Fruit fly (Drosophila melanogaster): ENCODE measurements around the gene sws.

The sws gene

DNA sequence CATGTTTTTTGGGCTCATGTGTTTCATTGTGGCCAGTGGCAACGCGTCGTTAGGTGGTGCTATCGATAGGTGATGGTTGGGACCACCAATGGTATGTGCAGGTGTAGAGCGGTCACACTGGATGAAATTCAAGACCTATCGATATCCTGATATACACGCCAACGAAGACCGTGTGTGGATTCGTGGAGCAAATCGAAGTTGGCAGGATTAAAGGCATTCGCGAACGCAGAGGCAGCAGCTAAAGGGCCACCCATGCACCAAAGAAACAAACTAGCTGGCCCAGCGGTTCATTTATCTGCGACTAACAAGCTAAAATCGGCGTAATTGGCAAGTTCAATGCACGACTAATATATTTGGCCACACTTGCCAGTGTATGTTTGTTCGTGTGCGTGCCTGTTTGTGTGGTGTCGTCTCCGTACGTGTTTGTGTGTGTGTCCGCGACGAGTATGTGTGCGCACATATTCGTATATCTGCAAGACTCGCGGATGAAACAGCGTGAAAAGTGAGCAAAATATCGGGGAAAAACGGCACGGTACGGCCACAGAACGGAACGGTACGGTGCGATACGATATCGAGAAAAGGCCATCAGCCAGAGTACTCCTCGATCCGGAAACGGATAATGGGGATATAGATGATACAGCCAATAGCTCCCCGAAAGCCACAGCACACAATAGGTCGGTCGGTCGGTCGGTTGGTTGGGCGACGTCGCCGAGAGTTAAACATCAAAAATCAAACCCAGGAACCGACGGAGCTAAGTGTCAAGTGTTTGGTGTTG is 32.1 kb downstream of the sws start, which contains the start of gene Ubr3 (continued):
- TF ChIP-seq CG4318 (GFP tag; optimal IDR thresholded peaks at IDR 0.05) = no peak
- no peak for TF ChIP-seq CG11762 (GFP tag; optimal IDR thresholded peaks at IDR 0.05; ENCODE audit: insufficient read depth)
- TF ChIP-seq CG8319 (GFP tag; optimal IDR thresholded peaks at IDR 0.05) = no peak
- TF ChIP-seq net (GFP tag; optimal IDR thresholded peaks at IDR 0.05) = no peak
- no peak for TF ChIP-seq CG15336 (GFP tag; IDR thresholded peaks at IDR 0.05)
- no peak for TF ChIP-seq CG6276 (GFP tag; optimal IDR thresholded peaks at IDR 0.05)
- no peak for TF ChIP-seq CG11902 (GFP tag; optimal IDR thresholded peaks at IDR 0.05)
- TF ChIP-seq pdm3 (GFP tag; optimal IDR thresholded peaks at IDR 0.05) = no peak
- TF ChIP-seq fd85E (GFP tag; optimal IDR thresholded peaks at IDR 0.05) = no peak

DNA sequence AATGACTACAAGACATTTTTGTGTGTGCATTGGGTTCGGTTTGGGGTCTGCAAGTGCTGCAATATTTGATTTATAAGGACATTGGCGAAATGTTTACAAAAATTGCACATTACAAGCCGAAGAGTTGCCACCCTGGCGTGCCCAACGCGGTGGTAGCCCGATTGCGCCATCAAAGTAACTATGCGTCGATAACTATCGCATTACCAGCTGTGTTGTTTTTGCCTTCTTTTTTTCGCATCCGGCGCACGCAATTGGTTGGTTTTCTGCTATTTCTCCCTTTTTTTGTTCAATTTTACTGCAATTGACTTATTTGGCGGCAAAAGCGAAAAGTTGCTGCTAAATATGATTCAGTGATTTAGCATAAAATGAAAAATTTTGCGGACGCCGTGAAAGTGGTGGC is 33.4 kb downstream of the sws start, which contains the start of gene RpS14b:
Gene RpS14b (plus strand): TSS at position 220 of the 400 bp plus-strand sequence.
- TF ChIP-seq CG7368 (GFP tag; optimal IDR thresholded peaks at IDR 0.05) (peak; percentile 70), Ets96B (tag; optimal IDR thresholded peaks at IDR 0.05) (peak; percentile 14), CG11902 (GFP tag; optimal IDR thresholded peaks at IDR 0.05) (peak; percentile 30), fd59A (GFP tag; optimal IDR thresholded peaks at IDR 0.05) (peak; percentile 39), CG6163 (GFP tag; IDR thresholded peaks at IDR 0.05) (peak; percentile 81), CG11294 (GFP tag; IDR thresholded peaks at IDR 0.05) (no peak), CG6276 (GFP tag; optimal IDR thresholded peaks at IDR 0.05) (no peak), Ets21C (GFP tag; optimal IDR thresholded peaks at IDR 0.05) (no peak), acj6 (GFP tag; optimal IDR thresholded peaks at IDR 0.05) (peak; percentile 25), net (GFP tag; optimal IDR thresholded peaks at IDR 0.05) (peak; percentile 67), Hr38 (GFP tag; optimal IDR thresholded peaks at IDR 0.05) (no peak), CG32006 (GFP tag; optimal IDR thresholded peaks at IDR 0.05) (peak; percentile 36), CG8632 (GFP tag; optimal IDR thresholded peaks at IDR 0.05) (peak; percentile 57), svp (GFP tag) (peak; percentile 21), eg (GFP tag; IDR thresholded peaks at IDR 0.05) (peak; percentile 75), CG4318 (GFP tag; optimal IDR thresholded peaks at IDR 0.05) (no peak), Smox (GFP tag; optimal IDR thresholded peaks at IDR 0.05) (peak; percentile 55), Eip93F (GFP tag; optimal IDR thresholded peaks at IDR 0.05) (no peak), achi (GFP tag; optimal IDR thresholded peaks at IDR 0.05) (peak; percentile 64), CG34406 (GFP tag; optimal IDR thresholded peaks at IDR 0.05) (peak; percentile 63), ss (GFP tag; optimal IDR thresholded peaks at IDR 0.05) (peak; percentile 59 to 70), spab (GFP tag; optimal IDR thresholded peaks at IDR 0.05) (peak; percentile 7), CG3032 (tag; optimal IDR thresholded peaks at IDR 0.05) (peak; percentile 46), topi (GFP tag; optimal IDR thresholded peaks at IDR 0.05) (peak; percentile 71), Hr4 (GFP tag; optimal IDR thresholded peaks at IDR 0.05) (no peak), vri (GFP tag; optimal IDR thresholded peaks at IDR 0.05) (peak; percentile 49), Blimp-1 (GFP tag; optimal IDR thresholded peaks at IDR 0.05) (no peak), Lpt (GFP tag; optimal IDR thresholded peaks at IDR 0.05) (no peak), pdm3 (GFP tag; optimal IDR thresholded peaks at IDR 0.05) (peak; percentile 54), fd85E (GFP tag; optimal IDR thresholded peaks at IDR 0.05) (peak; percentile 11), Sox14 (GFP tag; optimal IDR thresholded peaks at IDR 0.05) (peak; percentile 48), OdsH (GFP tag; optimal IDR thresholded peaks at IDR 0.05) (peak; percentile 56), Eip78C (GFP tag) (peak; percentile 77), Sox102F (GFP tag; optimal IDR thresholded peaks at IDR 0.05) (peak; percentile 58), cyc (GFP tag; optimal IDR thresholded peaks at IDR 0.05) (peak; percentile 66), CG10631 (GFP tag; optimal IDR thresholded peaks at IDR 0.05) (peak; percentile 44), Gug (GFP tag; IDR thresholded peaks at IDR 0.05) (no peak; the same call in 1 of the 2 replicates), CG6854 (GFP tag; optimal IDR thresholded peaks at IDR 0.05) (peak; percentile 71), CG6792 (GFP tag; optimal IDR thresholded peaks at IDR 0.05) (peak; percentile 54), CG9139 (GFP tag; optimal IDR thresholded peaks at IDR 0.05) (peak; percentile 62), CG16779 (tag; optimal IDR thresholded peaks at IDR 0.05) (peak; percentile 11), Sox15 (GFP tag; optimal IDR thresholded peaks at IDR 0.05) (no peak), Met (GFP tag; optimal IDR thresholded peaks at IDR 0.05) (peak; percentile 68), Eip75B (GFP tag; optimal IDR thresholded peaks at IDR 0.05) (peak; percentile 36), CG15336 (GFP tag; IDR thresholded peaks at IDR 0.05) (peak; percentile 29; the same call in 1 of the 2 replicates), CG8319 (GFP tag; optimal IDR thresholded peaks at IDR 0.05) (peak; percentile 18), Hr39 (GFP tag; optimal IDR thresholded peaks at IDR 0.05) (peak; percentile 49)
